Fruit fly (Drosophila melanogaster) whole organism, pupa: ENCODE results near the gene Pde11.

Source experiments
- CG9948 ChIP-seq: fragments of 200-800 bp; sonication (Bioruptor generic); optimal IDR thresholded peaks from 2 replicates; lab custom pipeline; 2018; ENCODE audit warnings: missing biosample characterization, mild to moderate bottlenecking, missing genetic modification characterization, moderate library complexity
- D1 ChIP-seq: fragments of 200-800 bp; sonication (Bioruptor generic); optimal IDR thresholded peaks from 2 replicates; lab custom pipeline; 2018; ENCODE audit warnings: missing biosample characterization, mild to moderate bottlenecking, missing genetic modification characterization, moderate library complexity

DNA sequence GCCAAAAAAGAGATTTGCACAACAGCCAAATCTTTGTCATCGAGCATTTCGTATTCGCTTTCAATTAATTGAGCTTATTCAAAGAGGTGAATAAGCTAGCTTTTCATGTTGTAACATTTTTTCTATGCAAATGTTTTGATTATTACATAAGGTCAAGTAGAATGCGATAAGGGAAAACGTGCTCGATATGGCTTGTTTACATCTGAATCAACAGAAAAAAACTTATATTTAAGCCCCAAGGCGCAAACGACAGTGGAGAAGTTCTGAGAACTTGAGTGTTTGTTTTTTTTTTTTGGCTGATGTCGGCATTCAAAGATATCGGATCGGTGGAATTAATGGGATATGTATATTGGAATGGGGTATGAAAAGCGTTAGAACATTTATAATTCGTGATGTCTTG lies 107.2 kb downstream of the Pde11 start:
- TF ChIP-seq D1 (tag; lab: Kevin White, UChicago), result no peak
- no peak for TF ChIP-seq CG9948
